Fruit fly (Drosophila melanogaster) whole organism, larva: ENCODE measurements around the gene CG13653.

Source experiments
- noc ChIP-seq: fragments of 200-800 bp; sonication (Bioruptor generic); optimal IDR thresholded peaks from 3 replicates; lab custom pipeline; 2019; ENCODE audit warnings: missing biosample characterization, mild to moderate bottlenecking, missing genetic modification characterization, moderate library complexity

CG13653 gene

DNA sequence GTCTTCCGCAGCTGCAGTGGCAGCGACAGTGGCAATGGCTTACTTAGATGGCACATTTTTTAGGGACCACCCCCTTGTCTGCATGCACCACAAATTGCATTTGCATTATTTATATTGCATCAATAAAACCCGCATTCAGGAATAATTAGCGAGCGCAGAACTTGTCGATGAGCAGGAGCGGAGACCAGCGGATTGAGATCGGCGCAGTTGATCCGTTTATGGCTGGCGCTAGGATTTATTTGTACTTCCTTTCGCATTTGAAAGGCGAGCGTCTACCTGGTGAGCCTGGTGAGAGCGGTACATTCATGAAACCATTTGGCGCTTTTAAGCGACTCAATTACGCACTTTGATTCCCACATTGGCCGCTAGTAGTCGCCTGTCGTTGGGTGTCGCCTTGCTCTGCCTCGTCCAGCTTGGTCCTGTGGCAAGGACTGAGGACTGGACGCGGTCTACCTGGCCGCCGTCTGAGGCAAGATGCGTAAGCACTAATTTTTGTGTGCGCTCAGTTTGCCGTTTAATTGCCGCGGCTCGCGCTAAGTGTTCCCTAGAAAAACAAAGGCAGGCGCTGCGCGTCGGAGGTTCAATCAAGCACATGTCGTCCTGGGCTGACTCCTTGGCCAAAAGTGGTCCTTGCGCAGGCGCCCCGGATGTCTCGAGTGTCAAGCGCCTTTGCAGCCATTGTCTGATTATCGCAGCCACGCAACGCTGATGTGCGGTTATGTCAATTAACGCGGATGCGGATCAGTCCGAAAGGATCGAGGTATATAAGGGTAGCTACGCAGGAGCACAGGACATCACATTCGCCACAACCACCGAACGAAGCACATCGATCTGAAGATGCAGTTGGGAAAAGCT lies at the start of gene CG13653:
Gene CG13653, plus strand, starts transcription at position 805 of the 855 bp plus-strand sequence.
- TF ChIP-seq noc = no peak

DNA sequence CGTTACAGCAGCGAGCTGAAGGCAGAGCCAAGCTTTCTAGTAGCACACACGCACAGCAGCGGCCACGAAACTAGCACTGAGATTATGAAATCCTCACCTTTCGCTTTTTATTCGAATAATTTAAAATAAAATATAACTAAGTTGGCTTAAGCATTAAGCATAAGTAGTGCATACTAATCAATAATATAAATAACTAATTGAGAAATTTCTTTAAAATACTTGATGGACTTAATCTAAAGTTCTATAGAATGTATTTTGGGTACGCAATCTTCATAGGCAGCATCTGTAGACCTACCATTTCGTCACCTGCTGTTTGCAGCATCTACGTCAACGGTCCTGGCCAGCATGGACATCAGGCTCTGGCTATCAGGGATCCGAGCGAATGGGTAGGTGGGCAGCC lies 43.0 kb upstream of the CG13653 start:
- TF ChIP-seq noc = no peak

DNA sequence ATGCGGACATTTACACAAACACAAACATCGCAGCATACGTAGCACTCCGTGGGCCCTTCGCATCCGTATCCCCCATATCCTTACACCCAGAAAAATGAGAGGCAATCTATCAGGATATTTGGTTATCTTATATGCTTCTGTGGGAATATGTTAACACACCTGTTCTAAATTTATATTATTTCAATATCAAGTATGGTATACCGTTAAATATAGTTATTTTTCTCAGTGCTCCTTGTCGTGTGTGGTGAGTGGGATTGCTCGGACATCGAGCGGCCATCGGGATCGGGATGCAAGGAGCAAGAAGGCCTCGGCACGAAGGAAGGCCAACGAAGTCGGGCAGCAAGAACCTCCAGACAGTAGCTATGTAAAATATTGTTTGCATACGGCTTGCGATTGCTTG lies 33.8 kb upstream of the CG13653 start:
- no peak for TF ChIP-seq noc

DNA sequence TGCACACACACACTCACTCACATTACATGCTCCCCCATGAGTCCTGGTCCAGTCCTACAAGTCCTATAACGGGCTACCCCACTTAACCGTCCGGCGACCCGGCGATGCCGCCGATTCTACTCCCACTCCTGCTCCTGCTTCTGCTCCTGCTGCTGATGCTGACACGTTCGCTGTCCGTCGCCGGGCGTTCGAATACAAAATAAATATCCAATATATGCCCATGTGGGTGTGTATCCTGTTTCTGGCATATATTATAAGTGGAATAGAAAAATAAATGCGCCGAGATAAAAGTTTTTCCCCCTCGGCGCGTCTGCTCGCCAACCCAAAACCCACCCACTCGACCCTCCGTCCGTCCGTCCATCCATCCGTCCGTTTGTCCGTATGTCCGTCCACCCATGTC lies 28.5 kb upstream of the CG13653 start:
- no peak for TF ChIP-seq noc

DNA sequence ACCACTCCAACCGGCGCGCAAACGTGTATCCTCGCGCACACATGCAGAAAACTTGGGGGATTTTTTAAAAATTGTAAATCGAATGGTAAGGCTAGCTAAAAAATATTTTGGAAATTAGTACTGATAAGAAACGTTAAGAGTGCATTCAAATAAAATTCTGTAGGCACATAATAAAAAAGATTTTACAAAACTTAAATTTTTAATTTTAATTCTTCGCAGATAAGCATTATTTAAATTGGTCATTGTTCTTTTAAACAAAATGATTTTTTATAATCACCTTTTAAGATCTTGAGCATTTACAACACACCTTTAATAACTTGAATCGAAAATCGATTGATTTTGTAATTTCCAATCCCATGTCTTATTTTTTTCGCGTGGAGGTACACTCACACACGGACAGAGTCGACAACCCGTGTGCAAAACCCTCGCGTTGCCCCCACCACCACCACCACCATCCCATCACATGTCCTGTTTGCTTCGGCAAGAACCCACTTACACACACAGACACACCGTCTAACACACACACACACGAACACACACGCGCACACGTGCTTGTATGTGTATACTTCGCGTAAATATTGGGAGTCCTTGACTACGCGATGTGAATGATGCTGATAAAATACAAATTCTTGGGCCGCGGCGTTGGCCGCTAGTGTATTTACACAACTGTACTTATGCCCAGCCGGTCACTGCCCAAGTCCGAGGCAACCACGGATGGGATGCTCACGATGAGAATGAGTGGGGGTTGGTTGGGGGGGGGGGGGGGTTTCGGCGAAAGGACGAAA lies 27.7 kb upstream of the CG13653 start:
- no peak for TF ChIP-seq noc

DNA sequence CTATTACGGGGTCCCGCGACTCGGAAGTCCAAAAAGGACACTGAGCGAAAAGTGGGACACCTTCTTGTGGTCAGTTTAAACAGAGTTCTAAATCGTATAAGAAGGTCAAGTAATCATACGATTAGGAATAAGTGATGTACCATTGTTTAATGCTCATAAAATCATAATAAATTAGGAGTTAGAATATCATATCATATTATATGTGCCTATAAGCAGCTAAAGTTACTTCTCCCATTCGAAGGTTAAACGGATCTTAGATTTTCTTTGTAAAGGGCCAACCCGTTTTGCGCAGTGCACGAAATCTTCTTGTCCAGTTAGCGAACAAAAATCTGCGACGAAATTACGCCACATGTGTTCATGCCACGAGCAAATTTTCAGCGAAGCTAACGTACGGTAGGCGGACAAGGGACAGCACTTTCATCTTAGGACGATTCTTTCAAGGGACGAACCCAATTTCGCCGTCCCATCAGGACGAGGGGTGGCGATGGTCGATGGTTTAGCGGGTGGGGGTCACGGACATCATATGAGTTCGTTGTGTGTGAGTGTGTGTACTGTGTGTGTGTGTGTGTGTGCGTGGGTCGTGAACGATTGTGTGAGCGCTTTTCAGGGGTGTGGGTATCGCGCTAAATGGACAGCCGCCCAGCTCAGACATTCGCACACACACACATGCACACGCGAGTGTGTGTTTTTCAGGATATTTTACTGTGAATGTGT lies 26.9 kb upstream of the CG13653 start:
- TF ChIP-seq noc = no peak

DNA sequence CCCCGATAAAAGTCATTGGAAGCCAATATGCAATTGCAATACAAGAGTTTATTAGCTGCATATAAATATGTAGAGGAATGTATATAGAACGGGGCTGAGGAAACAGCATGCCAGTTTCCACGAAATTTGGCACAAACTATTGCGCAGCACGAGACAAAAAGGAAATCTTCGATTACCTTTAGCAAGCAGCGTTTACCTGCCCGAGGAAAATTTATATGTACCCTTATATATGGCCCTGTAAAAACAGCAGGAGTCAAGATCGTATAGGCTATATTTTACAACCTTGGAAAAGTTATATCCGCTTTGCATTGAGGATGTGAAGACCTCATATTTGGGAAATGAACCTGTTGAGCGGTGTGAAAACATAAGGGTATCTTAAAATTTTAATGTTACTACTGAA lies 23.0 kb upstream of the CG13653 start:
- TF ChIP-seq noc = no peak

DNA sequence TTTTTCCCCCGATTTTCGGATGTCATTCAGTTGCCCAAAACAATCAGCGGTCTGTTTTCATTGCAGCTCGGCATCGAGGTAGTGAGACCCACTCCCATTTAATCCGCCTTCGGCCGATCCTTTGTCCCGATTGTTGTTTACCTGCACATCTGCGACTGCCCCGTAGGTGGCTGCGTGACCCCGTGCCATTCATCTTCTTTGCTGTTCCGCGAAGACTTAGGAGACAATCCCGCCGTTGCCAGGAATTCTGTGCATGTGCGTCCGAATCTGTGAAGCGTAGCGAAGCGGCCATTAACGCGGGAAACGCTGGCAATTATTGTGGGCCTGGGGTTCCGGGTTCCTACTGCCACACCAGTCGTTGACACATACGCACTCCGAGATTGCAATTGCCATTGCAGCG lies 22.4 kb upstream of the CG13653 start:
- no peak for TF ChIP-seq noc

DNA sequence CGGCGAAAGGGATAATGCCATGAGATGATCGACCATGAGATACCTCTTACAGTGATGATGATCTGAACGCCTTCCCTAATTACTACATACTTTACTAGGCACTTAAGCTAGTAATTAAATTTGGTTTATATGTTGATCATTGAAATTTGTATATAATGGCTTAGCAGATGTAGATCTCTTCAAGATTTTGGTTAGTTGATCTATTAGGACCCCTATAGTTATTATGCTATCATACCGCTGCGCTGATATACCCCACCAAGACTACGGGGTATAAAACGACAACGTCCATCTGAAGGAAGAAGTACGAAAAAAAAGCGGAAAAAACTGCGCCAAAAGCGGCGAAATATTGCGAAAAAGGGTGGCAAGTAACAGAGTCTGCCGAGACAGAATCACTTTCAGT lies 21.1 kb upstream of the CG13653 start:
- TF ChIP-seq noc = no peak

DNA sequence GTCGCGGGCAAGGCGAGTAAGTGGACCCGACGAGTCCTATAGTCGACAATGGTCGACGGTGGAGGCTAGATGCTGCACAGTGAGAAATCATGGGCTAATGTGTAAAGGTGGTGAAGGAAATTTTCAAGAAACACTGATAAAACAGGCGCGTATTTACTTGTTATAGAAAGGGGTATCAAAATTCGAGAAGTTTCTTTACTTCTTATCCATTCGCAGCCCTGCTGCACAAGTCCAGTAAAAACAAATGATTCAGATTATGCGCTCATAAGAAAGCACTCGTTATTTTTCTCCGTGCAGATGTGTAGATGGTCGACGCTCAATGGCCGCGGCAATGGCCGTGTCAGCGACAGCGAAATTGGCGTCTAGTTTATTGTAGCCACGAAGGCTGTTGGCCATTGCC lies 18.8 kb upstream of the CG13653 start:
- TF ChIP-seq noc = no peak

DNA sequence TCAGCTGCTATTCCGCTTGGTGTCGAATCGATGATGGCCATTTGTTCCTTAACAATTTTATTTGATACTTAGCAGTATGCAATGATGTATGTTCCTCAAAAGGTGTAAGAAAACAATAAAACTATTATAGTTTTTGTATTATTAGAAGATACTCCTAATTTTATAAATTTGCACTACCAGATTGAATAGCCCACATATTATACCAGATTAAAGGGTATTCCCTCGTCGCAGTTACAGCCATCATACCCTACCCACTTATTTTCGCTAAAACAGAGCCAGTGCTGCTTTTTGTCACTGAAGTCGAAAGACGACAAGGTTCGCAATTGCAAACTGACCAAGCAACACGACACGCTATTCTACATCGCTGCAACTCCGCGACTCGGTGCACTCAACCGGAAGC lies 17.9 kb upstream of the CG13653 start:
- no peak for TF ChIP-seq noc

DNA sequence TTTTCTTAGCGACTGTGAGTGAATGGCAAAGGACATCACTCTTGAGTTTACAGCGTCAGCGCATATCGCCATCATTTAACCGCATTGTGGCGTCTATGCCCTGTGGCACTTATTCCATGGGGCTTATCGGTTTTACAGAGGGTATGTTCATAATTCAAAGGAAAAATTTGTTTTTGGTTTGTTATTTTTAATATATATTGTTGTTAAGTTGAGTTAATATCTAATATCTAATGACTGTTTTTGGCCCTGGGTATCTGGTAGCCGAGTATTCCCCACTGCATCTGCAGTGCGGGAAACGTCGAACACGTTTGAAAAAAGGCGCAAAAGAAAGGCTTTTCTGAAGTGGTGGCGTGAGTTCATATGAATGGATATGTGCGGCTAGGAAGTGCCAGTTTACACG lies 16.8 kb upstream of the CG13653 start:
- no peak for TF ChIP-seq noc

DNA sequence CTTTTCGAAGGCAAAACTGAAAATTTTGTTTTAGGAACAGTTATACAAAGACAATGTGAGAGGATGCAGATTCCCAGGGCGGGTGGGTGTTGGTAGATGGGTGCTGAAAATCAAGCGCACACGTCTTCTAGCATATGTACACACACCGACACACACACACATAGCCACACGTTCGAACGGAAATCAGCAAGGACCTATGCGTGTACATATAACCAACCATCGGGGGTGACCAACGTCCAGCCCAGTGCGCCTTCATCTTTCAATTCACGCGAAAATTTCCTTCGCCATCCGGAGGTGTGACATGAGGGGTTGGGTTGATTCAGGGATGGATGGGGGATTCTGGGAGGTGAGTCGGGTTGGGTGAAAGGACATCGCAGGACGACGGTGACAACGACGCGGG lies 13.9 kb upstream of the CG13653 start:
- TF ChIP-seq noc = no peak

DNA sequence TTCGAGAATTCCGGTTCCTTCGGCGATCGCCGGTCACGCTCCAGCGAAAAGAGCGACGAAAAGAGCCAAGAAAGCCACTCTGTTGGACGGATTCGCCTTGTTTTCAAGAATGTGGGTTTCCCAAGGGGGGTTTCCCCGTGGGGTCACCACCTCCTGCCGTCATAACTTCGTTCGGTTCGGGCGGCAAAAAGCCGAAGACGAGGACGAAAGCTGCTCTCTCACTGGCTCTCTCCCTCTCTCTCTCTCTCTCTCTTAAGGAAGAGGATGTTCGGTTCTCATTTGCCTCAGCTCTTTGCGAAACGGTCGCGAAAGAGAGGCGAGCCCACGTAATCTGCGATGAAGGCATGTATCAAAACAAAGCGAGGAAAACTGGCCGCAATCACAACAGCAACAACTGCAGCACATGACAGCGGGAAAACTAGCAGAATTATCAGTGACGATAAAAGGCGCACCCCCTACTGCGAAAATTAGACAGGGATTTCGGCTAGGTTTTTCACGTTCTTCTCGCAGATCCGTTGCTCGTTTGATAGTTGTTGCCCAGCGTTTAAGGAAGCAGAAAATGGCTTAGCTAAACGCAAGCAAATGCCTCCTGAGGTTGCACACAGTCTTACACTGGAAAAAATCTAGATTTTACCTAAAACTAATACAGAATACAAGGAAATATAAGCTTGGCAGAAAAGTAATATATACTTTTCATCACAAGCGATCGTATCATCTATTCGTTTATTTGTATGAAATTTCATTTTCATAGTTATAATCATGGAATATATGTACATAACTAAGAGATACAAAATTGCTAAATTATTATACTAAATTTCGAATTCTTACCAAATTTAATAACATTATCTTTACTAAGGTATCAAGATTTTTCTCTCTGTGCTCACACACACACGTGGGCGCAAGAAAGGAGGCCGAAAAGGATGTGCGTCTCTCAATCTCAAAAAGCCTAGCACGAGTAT lies 11.6 kb upstream of the CG13653 start, which contains the start of gene dan:
Gene dan, plus strand, starts transcription at position 900 of the 959 bp plus-strand sequence.
- TF ChIP-seq noc = no peak

DNA sequence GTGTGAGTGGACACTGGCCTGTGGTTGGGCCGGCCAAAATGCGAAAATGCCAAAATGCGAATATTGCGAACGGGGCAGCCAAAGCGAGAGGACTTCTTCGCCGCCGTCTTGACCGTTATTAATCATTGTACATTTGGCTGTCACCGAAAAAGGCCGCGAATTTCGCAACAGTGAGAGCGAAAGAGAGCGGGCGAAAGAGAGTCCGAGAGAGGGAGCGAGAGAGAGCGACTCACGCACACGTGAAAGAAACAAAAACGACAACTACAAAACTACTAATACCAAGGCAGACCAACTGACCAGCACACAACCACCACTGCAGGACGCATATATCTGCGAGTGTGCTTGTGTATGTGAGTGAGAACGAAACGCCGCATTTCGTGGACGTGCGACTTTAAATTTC lies 10.8 kb upstream of the CG13653 start:
- no peak for TF ChIP-seq noc

DNA sequence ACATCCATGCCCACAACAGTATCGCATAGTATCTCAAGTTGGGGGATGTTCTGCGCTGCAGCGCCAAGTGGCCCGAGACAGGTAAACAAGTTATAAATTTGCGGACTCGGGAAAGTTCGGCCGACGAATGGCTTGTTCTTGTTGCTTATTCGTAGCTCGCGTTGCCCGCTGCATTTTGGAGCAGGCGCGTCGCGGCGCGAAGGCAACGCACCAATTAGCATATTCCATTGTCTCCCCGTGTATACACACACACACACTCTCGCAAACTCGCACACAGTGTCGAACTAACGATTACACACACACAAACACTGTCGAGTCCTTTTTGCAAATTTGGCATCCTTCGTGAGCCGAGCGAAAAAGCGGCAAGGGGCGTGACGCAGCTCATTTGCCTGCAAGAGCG lies 6.3 kb upstream of the CG13653 start:
- TF ChIP-seq noc = no peak
